Worm (Caenorhabditis elegans) whole organism, L1 larva: ENCODE results near the gene irld-47.

Experiments
- Y116A8C.19 ChIP-seq: sonication (generic microtip); optimal IDR thresholded peaks from 2 replicates; lab custom pipeline; 2016; ENCODE audit warnings: missing compliant biosample characterization, missing genetic modification characterization, borderline replicate concordance
- aha-1 ChIP-seq: fragments of 150-350 bp; optimal IDR thresholded peaks from 2 replicates; lab custom pipeline; 2014; ENCODE audit warnings: missing biosample characterization, missing genetic modification characterization
- aly-2 ChIP-seq: fragments of 150-350 bp; optimal IDR thresholded peaks from 2 replicates; lab custom pipeline; 2014; ENCODE audit warnings: missing biosample characterization, missing genetic modification characterization
- blmp-1 ChIP-seq: fragments of 150-350 bp; optimal IDR thresholded peaks from 2 replicates; lab custom pipeline; 2014; ENCODE audit warnings: missing biosample characterization, missing genetic modification characterization
- ces-1 ChIP-seq: fragments of 150-350 bp; optimal IDR thresholded peaks from 2 replicates; lab custom pipeline; 2014; ENCODE audit warnings: missing biosample characterization, missing genetic modification reagents, missing genetic modification characterization
- dpl-1 ChIP-seq, 3 experiments: fragments of 150-350 bp in 2 of 3; sonication (generic microtip) in 1 of 3; optimal IDR thresholded peaks; 2 replicates each; lab custom pipeline; 2014 to 2017; ENCODE audit warnings: missing biosample characterization in 3 of 3, missing genetic modification characterization in 3 of 3, missing genetic modification reagents in 3 of 3
- dsc-1 ChIP-seq: sonication (generic microtip); optimal IDR thresholded peaks from 2 replicates; lab custom pipeline; 2016; ENCODE audit warnings: mild to moderate bottlenecking, missing genetic modification characterization, missing compliant biosample characterization
- egl-27 ChIP-seq, 2 experiments: fragments of 150-350 bp in 1 of 2; sonication (generic microtip); optimal IDR thresholded peaks; 3 replicates each; lab custom pipeline; 2017 to 2018; ENCODE audit warnings: missing biosample characterization in 2 of 2, missing genetic modification characterization in 2 of 2, missing genetic modification reagents in 2 of 2
- fkh-10 ChIP-seq: sonication (generic microtip); optimal IDR thresholded peaks from 2 replicates; lab custom pipeline; 2017; ENCODE audit warnings: missing biosample characterization, missing genetic modification reagents, missing genetic modification characterization
- fkh-4 ChIP-seq: sonication (generic microtip); optimal IDR thresholded peaks from 2 replicates; lab custom pipeline; 2016; ENCODE audit warnings: missing compliant biosample characterization, missing genetic modification characterization, borderline replicate concordance
- grh-1 ChIP-seq: fragments of 200-800 bp; sonication (Bioruptor generic); IDR thresholded peaks from 2 replicates; pipeline ENCODE4 v1.3.6; 2022; ENCODE audit warnings: missing genetic modification reagents, missing genetic modification characterization, missing compliant biosample characterization
- hlh-4 ChIP-seq: sonication (generic microtip); optimal IDR thresholded peaks from 2 replicates; lab custom pipeline; 2016; ENCODE audit warnings: mild to moderate bottlenecking, missing genetic modification characterization, missing compliant biosample characterization
- irx-1 ChIP-seq: sonication (generic microtip); optimal IDR thresholded peaks from 2 replicates; lab custom pipeline; 2016; ENCODE audit warnings: missing genetic modification characterization, missing compliant biosample characterization
- isw-1 ChIP-seq: fragments of 200-800 bp; sonication (Bioruptor generic); IDR thresholded peaks from 2 replicates; pipeline ENCODE4 v1.3.6; 2022; ENCODE audit warnings: missing genetic modification characterization, missing compliant biosample characterization
- lsy-2 ChIP-seq, 2 experiments: fragments of 150-350 bp; optimal IDR thresholded peaks; 2 replicates each; lab custom pipeline; 2014; ENCODE audit warnings: missing biosample characterization in 2 of 2, missing genetic modification characterization in 2 of 2
- mab-9 ChIP-seq: fragments of 200-800 bp; sonication (Bioruptor generic); IDR thresholded peaks from 2 replicates; pipeline ENCODE4 v1.3.6; 2022; ENCODE audit warnings: missing genetic modification reagents, missing genetic modification characterization, missing compliant biosample characterization
- mdl-1 ChIP-seq, 2 experiments: fragments of 150-350 bp; optimal IDR thresholded peaks; 2 replicates each; lab custom pipeline; 2014 to 2017; ENCODE audit warnings: missing biosample characterization in 2 of 2, missing genetic modification characterization in 2 of 2, inconsistent platforms in 1 of 2
- nhr-11 ChIP-seq: fragments of 150-350 bp; optimal IDR thresholded peaks from 2 replicates; lab custom pipeline; 2014; ENCODE audit warnings: missing biosample characterization, missing genetic modification characterization
- nhr-12 ChIP-seq: sonication (generic microtip); optimal IDR thresholded peaks from 2 replicates; lab custom pipeline; 2017; ENCODE audit warnings: missing biosample characterization, missing genetic modification characterization
- nhr-19 ChIP-seq: fragments of 200-800 bp; sonication (Bioruptor generic); conservative IDR thresholded peaks from 2 replicates; pipeline ENCODE4 v1.3.6; 2022; ENCODE audit warnings: missing genetic modification characterization, missing compliant biosample characterization
- nhr-20 ChIP-seq: sonication (generic microtip); optimal IDR thresholded peaks from 2 replicates; lab custom pipeline; 2016; ENCODE audit warnings: mild to moderate bottlenecking, missing genetic modification characterization, missing compliant biosample characterization
- nhr-76 ChIP-seq: sonication (generic microtip); optimal IDR thresholded peaks from 2 replicates; lab custom pipeline; 2017; ENCODE audit warnings: missing biosample characterization, missing genetic modification characterization
- nhr-84 ChIP-seq: sonication (generic microtip); optimal IDR thresholded peaks from 2 replicates; lab custom pipeline; 2017; ENCODE audit warnings: missing biosample characterization, missing genetic modification characterization
- pax-3 ChIP-seq: fragments of 200-800 bp; sonication (Bioruptor generic); optimal IDR thresholded peaks from 2 replicates; lab custom pipeline; 2018; ENCODE audit warnings: mild to moderate bottlenecking, missing genetic modification characterization, moderate library complexity, missing compliant biosample characterization
- pqm-1 ChIP-seq: sonication (generic microtip); optimal IDR thresholded peaks from 3 replicates; lab custom pipeline; 2017; ENCODE audit warnings: missing biosample characterization, missing genetic modification characterization
- rnt-1 ChIP-seq: sonication (generic microtip); optimal IDR thresholded peaks from 2 replicates; lab custom pipeline; 2016; ENCODE audit warnings: mild to moderate bottlenecking, missing genetic modification characterization, moderate library complexity, missing compliant biosample characterization
- snu-23 ChIP-seq: sonication (generic microtip); optimal IDR thresholded peaks from 2 replicates; lab custom pipeline; 2016; ENCODE audit warnings: missing genetic modification characterization, missing compliant biosample characterization
- sox-4 ChIP-seq: sonication (generic microtip); optimal IDR thresholded peaks from 2 replicates; lab custom pipeline; 2016; ENCODE audit warnings: missing genetic modification characterization, missing compliant biosample characterization
- tlp-1 ChIP-seq: fragments of 150-350 bp; optimal IDR thresholded peaks from 2 replicates; lab custom pipeline; 2014; ENCODE audit warnings: missing biosample characterization, missing genetic modification characterization
- unc-130 ChIP-seq: fragments of 150-350 bp; optimal IDR thresholded peaks from 2 replicates; lab custom pipeline; 2017; ENCODE audit warnings: missing biosample characterization, missing genetic modification characterization, inconsistent platforms
- unc-62 ChIP-seq: fragments of 150-350 bp; optimal IDR thresholded peaks from 2 replicates; lab custom pipeline; 2014; ENCODE audit warnings: missing biosample characterization, missing genetic modification reagents, missing genetic modification characterization
- unc-98 ChIP-seq: fragments of 200-800 bp; sonication (Bioruptor generic); IDR thresholded peaks from 2 replicates; pipeline ENCODE4 v1.3.6; 2022; ENCODE audit warnings: missing genetic modification characterization, missing compliant biosample characterization
- ztf-11 ChIP-seq, 2 experiments: sonication (generic microtip); optimal IDR thresholded peaks; 2 replicates each; lab custom pipeline; 2016 to 2017; ENCODE audit warnings: missing genetic modification characterization in 2 of 2, missing biosample characterization in 1 of 2, missing compliant biosample characterization in 1 of 2

The irld-47 gene

ce11 chrII:7772411-7772810 is 49.9 kb downstream of the irld-47 start, which contains the start of gene C06A8.6:
C06A8.6 (plus strand) TSS chrII:7772499.
- TF ChIP-seq aly-2 (tag; lab: Kevin White, UChicago) (no peak), nhr-12 (tag; lab: Kevin White, UChicago) (no peak), nhr-76 (tag; lab: Kevin White, UChicago) (no peak), nhr-20 (tag; lab: Kevin White, UChicago) (no peak), fkh-10 (GFP tag; lab: Kevin White, UChicago) (no peak), ces-1 (GFP tag; lab: Kevin White, UChicago) (no peak), lsy-2 (tag; optimal IDR thresholded peaks at IDR 0.05; lab: Kevin White, UChicago) (no peak), snu-23 (GFP tag; lab: Kevin White, UChicago) (no peak), mab-9 (GFP tag; lab: Robert Waterston, UW) (no peak), mdl-1 (tag; optimal IDR thresholded peaks at IDR 0.05; lab: Kevin White, UChicago) (no peak), isw-1 (GFP tag; lab: Robert Waterston, UW) (no peak), pqm-1 (tag; lab: Kevin White, UChicago) (no peak), nhr-11 (tag; lab: Kevin White, UChicago) (no peak), ztf-11 (tag; optimal IDR thresholded peaks at IDR 0.05; lab: Kevin White, UChicago) (no peak), egl-27 (tag; optimal IDR thresholded peaks at IDR 0.05; lab: Kevin White, UChicago) (no peak), rnt-1 (tag; lab: Kevin White, UChicago) (no peak), dpl-1 (GFP tag; optimal IDR thresholded peaks at IDR 0.05; lab: Kevin White, UChicago) (no peak), unc-98 (GFP tag; lab: Robert Waterston, UW) (no peak), nhr-19 (no peak), grh-1 (GFP tag; lab: Robert Waterston, UW) (no peak)

- TF ChIP-seq nhr-84 (no peak), irx-1 (tag; lab: Kevin White, UChicago) (no peak), rnt-1 (tag; lab: Kevin White, UChicago) (no peak), aha-1 (tag; lab: Kevin White, UChicago) (no peak), ztf-11 (tag; optimal IDR thresholded peaks at IDR 0.05; lab: Kevin White, UChicago) (no peak), mdl-1 (tag; optimal IDR thresholded peaks at IDR 0.05; lab: Kevin White, UChicago) (no peak), pax-3 (tag; lab: Kevin White, UChicago) (no peak), hlh-4 (tag; lab: Kevin White, UChicago) (no peak), Y116A8C.19 (no peak), dsc-1 (tag; lab: Kevin White, UChicago) (no peak), ces-1 (GFP tag; lab: Kevin White, UChicago) (no peak), unc-62 (GFP tag; lab: Kevin White, UChicago) (no peak), sox-4 (tag; lab: Kevin White, UChicago) (no peak), blmp-1 (no peak), tlp-1 (tag; lab: Kevin White, UChicago) (no peak), unc-130 (tag; lab: Kevin White, UChicago) (no peak), fkh-4 (no peak)
These were observed 50.4 kb downstream of the irld-47 start, which contains the start of gene C06A8.8 for ce11 chrII:7771917-7772316. C06A8.8 (minus strand) TSS chrII:7772017.
